Worm (Caenorhabditis elegans) whole organism, L4 larva: ENCODE data around the gene him-10.
A peak's percentile ranks its signal among the peaks of the same experiment; 100 is the strongest.

Experiments used
- F37D6.2 ChIP-seq: sonication (generic microtip); optimal IDR thresholded peaks from 2 replicates; lab custom pipeline; 2016; ENCODE audit warnings: mild to moderate bottlenecking, missing genetic modification characterization, missing compliant biosample characterization
- T20F7.1 ChIP-seq: fragments of 200-800 bp; sonication (Bioruptor generic); optimal IDR thresholded peaks from 2 replicates; lab custom pipeline; 2018; ENCODE audit warnings: mild to moderate bottlenecking, missing genetic modification characterization, missing compliant biosample characterization
- Y5F2A.4 ChIP-seq: fragments of 200-800 bp; sonication (Bioruptor generic); optimal IDR thresholded peaks from 2 replicates; lab custom pipeline; 2018; ENCODE audit warnings: mild to moderate bottlenecking, missing genetic modification characterization, missing compliant biosample characterization
- ZK546.5 ChIP-seq, 2 experiments: sonication (generic microtip); optimal IDR thresholded peaks; 2 replicates each; lab custom pipeline; 2017; ENCODE audit warnings: missing biosample characterization in 2 of 2, missing genetic modification characterization in 2 of 2
- ceh-20 ChIP-seq: fragments of 200-800 bp; sonication (Bioruptor generic); IDR thresholded peaks from 2 replicates; pipeline ENCODE4 v1.3.6; 2022; ENCODE audit warnings: missing genetic modification reagents, missing genetic modification characterization, missing compliant biosample characterization
- ceh-62 ChIP-seq: sonication (generic microtip); optimal IDR thresholded peaks from 2 replicates; lab custom pipeline; 2017; ENCODE audit warnings: missing biosample characterization, missing genetic modification characterization
- cey-2 ChIP-seq: sonication (generic microtip); optimal IDR thresholded peaks from 3 replicates; lab custom pipeline; 2017; ENCODE audit warnings: missing genetic modification characterization, mild to moderate bottlenecking, missing compliant biosample characterization, antibody characterized with exemption, borderline replicate concordance; ENCODE audit not compliant: insufficient read depth
- daf-16 ChIP-seq, 3 experiments: sonication (generic microtip); optimal IDR thresholded peaks; 2 replicates each; lab custom pipeline; 2016 to 2017; ENCODE audit warnings: missing genetic modification characterization in 3 of 3, missing genetic modification reagents in 3 of 3, mild to moderate bottlenecking in 2 of 3, missing compliant biosample characterization in 2 of 3, missing biosample characterization in 1 of 3, moderate library complexity in 1 of 3
- daf-19 ChIP-seq: fragments of 200-800 bp; sonication (Bioruptor generic); conservative IDR thresholded peaks from 2 replicates; pipeline ENCODE4 v1.3.6; 2022; ENCODE audit warnings: missing genetic modification characterization, missing compliant biosample characterization
- dmd-6 ChIP-seq: fragments of 200-800 bp; sonication (Bioruptor generic); IDR thresholded peaks from 2 replicates; pipeline ENCODE4 v1.3.6; 2022; ENCODE audit warnings: missing genetic modification reagents, missing genetic modification characterization, missing compliant biosample characterization
- fkh-10 ChIP-seq: fragments of 150-350 bp; optimal IDR thresholded peaks from 2 replicates; lab custom pipeline; 2014; ENCODE audit warnings: missing biosample characterization, missing genetic modification reagents, missing genetic modification characterization
- jun-1 ChIP-seq: fragments of 150-350 bp; optimal IDR thresholded peaks from 2 replicates; lab custom pipeline; 2014; ENCODE audit warnings: missing biosample characterization, missing genetic modification reagents, missing genetic modification characterization
- lin-1 ChIP-seq: fragments of 200-800 bp; sonication (Bioruptor generic); IDR thresholded peaks from 2 replicates; pipeline ENCODE4 v1.3.6; 2022; ENCODE audit warnings: missing genetic modification reagents, missing genetic modification characterization, missing compliant biosample characterization
- lin-13 ChIP-seq: fragments of 150-350 bp; optimal IDR thresholded peaks from 2 replicates; lab custom pipeline; 2014; ENCODE audit warnings: missing biosample characterization, missing genetic modification reagents, missing genetic modification characterization
- lin-38 ChIP-seq: fragments of 200-800 bp; sonication (Bioruptor generic); IDR thresholded peaks from 2 replicates; pipeline ENCODE4 v1.3.6; 2022; ENCODE audit warnings: missing genetic modification reagents, missing genetic modification characterization, missing compliant biosample characterization
- lsy-2 ChIP-seq, 2 experiments: fragments of 150-350 bp in 1 of 2; sonication (generic microtip) in 1 of 2; optimal IDR thresholded peaks; 2 replicates each; lab custom pipeline; 2014 to 2017; ENCODE audit warnings: missing biosample characterization in 2 of 2, missing genetic modification characterization in 2 of 2
- mdl-1 ChIP-seq, 2 experiments: fragments of 150-350 bp in 1 of 2; sonication (generic microtip) in 1 of 2; optimal IDR thresholded peaks; 2 replicates each; lab custom pipeline; 2014 to 2017; ENCODE audit warnings: missing biosample characterization in 2 of 2, missing genetic modification characterization in 2 of 2
- mdt-29 ChIP-seq: fragments of 200-800 bp; sonication (Bioruptor generic); IDR thresholded peaks from 2 replicates; pipeline ENCODE4 v1.3.6; 2022; ENCODE audit warnings: missing genetic modification reagents, missing genetic modification characterization, missing compliant biosample characterization
- mep-1 ChIP-seq: fragments of 150-350 bp; sonication (generic microtip); optimal IDR thresholded peaks from 3 replicates; lab custom pipeline; 2014; ENCODE audit warnings: missing biosample characterization, missing genetic modification characterization
- mxl-3 ChIP-seq: fragments of 200-800 bp; sonication (Bioruptor generic); optimal IDR thresholded peaks from 2 replicates; lab custom pipeline; 2018; ENCODE audit warnings: mild to moderate bottlenecking, missing genetic modification characterization, missing compliant biosample characterization
- nhr-102 ChIP-seq: sonication (generic microtip); optimal IDR thresholded peaks from 2 replicates; lab custom pipeline; 2016; ENCODE audit warnings: mild to moderate bottlenecking, missing genetic modification characterization, moderate library complexity, missing compliant biosample characterization
- nhr-28 ChIP-seq: fragments of 150-350 bp; optimal IDR thresholded peaks from 2 replicates; lab custom pipeline; 2014; ENCODE audit warnings: missing biosample characterization, missing genetic modification characterization
- nhr-41 ChIP-seq: fragments of 200-800 bp; sonication (Bioruptor generic); IDR thresholded peaks from 2 replicates; pipeline ENCODE4 v1.3.6; 2022; ENCODE audit warnings: missing genetic modification reagents, missing genetic modification characterization, missing compliant biosample characterization
- nhr-76 ChIP-seq: fragments of 150-350 bp; optimal IDR thresholded peaks from 2 replicates; lab custom pipeline; 2014; ENCODE audit warnings: missing biosample characterization, missing genetic modification characterization
- php-3 ChIP-seq: fragments of 200-800 bp; sonication (Bioruptor generic); IDR thresholded peaks from 2 replicates; pipeline ENCODE4 v1.3.6; 2022; ENCODE audit warnings: missing genetic modification reagents, missing genetic modification characterization, missing compliant biosample characterization
- pqm-1 ChIP-seq: sonication (generic microtip); optimal IDR thresholded peaks from 2 replicates; lab custom pipeline; 2017; ENCODE audit warnings: missing biosample characterization, missing genetic modification characterization
- sdz-12 ChIP-seq: fragments of 200-800 bp; sonication (Bioruptor generic); optimal IDR thresholded peaks from 2 replicates; lab custom pipeline; 2018; ENCODE audit warnings: mild to moderate bottlenecking, missing genetic modification characterization, missing compliant biosample characterization
- set-16 ChIP-seq: fragments of 200-800 bp; sonication (Bioruptor generic); IDR thresholded peaks from 2 replicates; pipeline ENCODE4 v1.3.6; 2022; ENCODE audit warnings: missing genetic modification reagents, missing genetic modification characterization, missing compliant biosample characterization
- skn-1 ChIP-seq: fragments of 150-350 bp; optimal IDR thresholded peaks from 2 replicates; lab custom pipeline; 2014; ENCODE audit warnings: missing biosample characterization, missing genetic modification characterization
- snpc-4 ChIP-seq: fragments of 150-350 bp; optimal IDR thresholded peaks from 2 replicates; lab custom pipeline; 2014; ENCODE audit warnings: missing biosample characterization, missing genetic modification characterization
- tag-97 ChIP-seq: fragments of 200-800 bp; sonication (Bioruptor generic); IDR thresholded peaks from 2 replicates; pipeline ENCODE4 v1.3.6; 2022; ENCODE audit warnings: missing genetic modification characterization, missing compliant biosample characterization
- unc-62 ChIP-seq, 3 experiments: fragments of 150-350 bp in 1 of 3; sonication (generic microtip); optimal IDR thresholded peaks in 2 of 3; peaks in 1 of 3; 1 replicate in 1 of 3; 2 replicates in 2 of 3; lab custom pipeline; 2014 to 2017; ENCODE audit warnings: missing biosample characterization in 3 of 3, missing genetic modification characterization in 3 of 3, missing genetic modification reagents in 3 of 3, missing genotype in 1 of 3
- zag-1 ChIP-seq: fragments of 150-350 bp; optimal IDR thresholded peaks from 2 replicates; lab custom pipeline; 2014; ENCODE audit warnings: missing biosample characterization, missing genetic modification characterization
- ztf-11 ChIP-seq: fragments of 150-350 bp; optimal IDR thresholded peaks from 2 replicates; lab custom pipeline; 2014; ENCODE audit warnings: missing biosample characterization, missing genetic modification characterization
- ztf-7 ChIP-seq: fragments of 150-350 bp; optimal IDR thresholded peaks from 2 replicates; lab custom pipeline; 2014; ENCODE audit warnings: missing biosample characterization, missing genetic modification characterization

The him-10 gene

ce11 chrIII:5785273-5785929, 17.7 kb upstream of the him-10 start, which contains the start of gene Y37B11A.3 (continued):
- TF ChIP-seq ceh-20 (GFP tag; lab: Robert Waterston, UW) (peak; percentile 68; the same call in 1 of the 2 replicates), lin-13 (GFP tag; lab: Kevin White, UChicago) (peak; percentile 56), set-16 (GFP tag; lab: Robert Waterston, UW) (peak; percentile 33; the same call in 1 of the 2 replicates), daf-16 (GFP tag; optimal IDR thresholded peaks at IDR 0.05; lab: Kevin White, UChicago) (no peak), daf-16 (tag; optimal IDR thresholded peaks at IDR 0.05; lab: Kevin White, UChicago) (no peak), ZK546.5 (tag; optimal IDR thresholded peaks at IDR 0.05; lab: Kevin White, UChicago) (no peak)
- TF ChIP-seq, all 104 proteins: peak for 32

- TF ChIP-seq F37D6.2 (tag; lab: Kevin White, UChicago) (no peak), ztf-11 (no peak), php-3 (no peak), sdz-12 (GFP tag; lab: Kevin White, UChicago) (no peak)
Observed at ce11 chrIII:5790550-5790949, 12.5 kb upstream of the him-10 start, which contains the start of gene rev-3. rev-3 (minus strand) TSS chrIII:5790650.

ce11 chrIII:5794982-5795381, 8.1 kb upstream of the him-10 start:
- TF ChIP-seq pqm-1 (tag; lab: Kevin White, UChicago) (no peak), mxl-3 (GFP tag; lab: Kevin White, UChicago) (no peak), php-3 (no peak), Y5F2A.4 (GFP tag; lab: Kevin White, UChicago) (no peak), tag-97 (GFP tag; lab: Robert Waterston, UW) (no peak), skn-1 (no peak), nhr-41 (GFP tag; lab: Robert Waterston, UW) (no peak), lsy-2 (tag; optimal IDR thresholded peaks at IDR 0.05; lab: Kevin White, UChicago) (no peak), lin-13 (GFP tag; lab: Kevin White, UChicago) (no peak), nhr-102 (tag; lab: Kevin White, UChicago) (no peak)

ce11 chrIII:5798747-5799146, 4.3 kb upstream of the him-10 start, which contains the start of gene ceh-10:
ceh-10 (plus strand) TSS chrIII:5799047.
- TF ChIP-seq F37D6.2 (tag; lab: Kevin White, UChicago) (no peak), ztf-7 (no peak), jun-1 (no peak), cey-2 (tag; lab: Kevin White, UChicago) (no peak), lsy-2 (tag; optimal IDR thresholded peaks at IDR 0.05; lab: Kevin White, UChicago) (no peak), daf-19 (no peak), lin-1 (GFP tag; lab: Robert Waterston, UW) (no peak), skn-1 (no peak), unc-62 (GFP tag; optimal IDR thresholded peaks at IDR 0.05 in 1 of 2; lab: Kevin White, UChicago) (no peak), unc-62 (tag; optimal IDR thresholded peaks at IDR 0.05; lab: Kevin White, UChicago) (no peak), ceh-20 (GFP tag; lab: Robert Waterston, UW) (no peak), dmd-6 (GFP tag; lab: Robert Waterston, UW) (no peak), snpc-4 (tag; lab: Kevin White, UChicago) (no peak), nhr-28 (no peak)

- TF ChIP-seq mep-1 (no peak), zag-1 (tag; lab: Kevin White, UChicago) (no peak), mdt-29 (GFP tag; lab: Robert Waterston, UW) (no peak), mdl-1 (tag; optimal IDR thresholded peaks at IDR 0.05; lab: Kevin White, UChicago) (no peak), daf-16 (GFP tag; optimal IDR thresholded peaks at IDR 0.05; lab: Kevin White, UChicago) (no peak), daf-16 (tag; optimal IDR thresholded peaks at IDR 0.05; lab: Kevin White, UChicago) (no peak), lin-38 (GFP tag; lab: Robert Waterston, UW) (no peak), nhr-76 (no peak), fkh-10 (GFP tag; lab: Kevin White, UChicago) (no peak), Y5F2A.4 (GFP tag; lab: Kevin White, UChicago) (no peak), T20F7.1 (GFP tag; lab: Kevin White, UChicago) (no peak), ceh-62 (tag; lab: Kevin White, UChicago) (no peak)
Observed at ce11 chrIII:5805273-5805672, 2.2 kb downstream of the him-10 start, which contains the start of gene R12B2.3. R12B2.3 (plus strand) TSS chrIII:5805573.
